Worm (Caenorhabditis elegans) whole organism, late embryonic: Measurements from ENCODE around the gene dhs-15.

ENCODE experiments used
- ceh-14 ChIP-seq: sonication (generic microtip); optimal IDR thresholded peaks from 2 replicates; lab custom pipeline; 2016; ENCODE audit warnings: missing genotype, missing genetic modification characterization, missing compliant biosample characterization
- ceh-24 ChIP-seq: sonication (generic microtip); optimal IDR thresholded peaks from 2 replicates; lab custom pipeline; 2016; ENCODE audit warnings: mild to moderate bottlenecking, missing genetic modification characterization, missing compliant biosample characterization
- ceh-9 ChIP-seq: sonication (generic microtip); optimal IDR thresholded peaks from 2 replicates; lab custom pipeline; 2016; ENCODE audit warnings: mild to moderate bottlenecking, missing genetic modification characterization, inconsistent platforms, missing compliant biosample characterization
- hlh-13 ChIP-seq: fragments of 200-800 bp; sonication (Bioruptor generic); optimal IDR thresholded peaks from 2 replicates; lab custom pipeline; 2018; ENCODE audit warnings: mild to moderate bottlenecking, missing genetic modification characterization, missing compliant biosample characterization
- pha-4 ChIP-seq: fragments of 150-350 bp; optimal IDR thresholded peaks from 2 replicates; lab custom pipeline; 2018; ENCODE audit warnings: missing biosample characterization, missing genetic modification reagents, missing genetic modification characterization
- pqm-1 ChIP-seq: sonication (generic microtip); optimal IDR thresholded peaks from 2 replicates; lab custom pipeline; 2016; ENCODE audit warnings: missing genetic modification characterization, missing compliant biosample characterization
- ref-2 ChIP-seq: sonication (generic microtip); optimal IDR thresholded peaks from 2 replicates; lab custom pipeline; 2016; ENCODE audit warnings: missing genetic modification characterization, missing compliant biosample characterization
- rnt-1 ChIP-seq: sonication (generic microtip); optimal IDR thresholded peaks from 2 replicates; lab custom pipeline; 2016; ENCODE audit warnings: missing genetic modification characterization, missing compliant biosample characterization
- sdc-2 ChIP-seq: sonication (generic microtip); optimal IDR thresholded peaks from 2 replicates; lab custom pipeline; 2016; ENCODE audit warnings: missing genotype, missing genetic modification characterization, missing compliant biosample characterization
- sox-2 ChIP-seq: fragments of 200-800 bp; sonication (Bioruptor generic); IDR thresholded peaks from 2 replicates; pipeline ENCODE4 v1.3.6; 2022; ENCODE audit warnings: missing genetic modification reagents, missing genetic modification characterization, missing compliant biosample characterization
- sox-4 ChIP-seq: sonication (generic microtip); optimal IDR thresholded peaks from 2 replicates; lab custom pipeline; 2017; ENCODE audit warnings: mild to moderate bottlenecking, missing genetic modification characterization, inconsistent platforms, missing compliant biosample characterization
- tbx-2 ChIP-seq: sonication (generic microtip); optimal IDR thresholded peaks from 2 replicates; lab custom pipeline; 2016; ENCODE audit warnings: missing genetic modification characterization, missing compliant biosample characterization
- ztf-16 ChIP-seq: sonication (generic microtip); optimal IDR thresholded peaks from 2 replicates; lab custom pipeline; 2017; ENCODE audit warnings: missing genetic modification characterization, missing compliant biosample characterization

DNA sequence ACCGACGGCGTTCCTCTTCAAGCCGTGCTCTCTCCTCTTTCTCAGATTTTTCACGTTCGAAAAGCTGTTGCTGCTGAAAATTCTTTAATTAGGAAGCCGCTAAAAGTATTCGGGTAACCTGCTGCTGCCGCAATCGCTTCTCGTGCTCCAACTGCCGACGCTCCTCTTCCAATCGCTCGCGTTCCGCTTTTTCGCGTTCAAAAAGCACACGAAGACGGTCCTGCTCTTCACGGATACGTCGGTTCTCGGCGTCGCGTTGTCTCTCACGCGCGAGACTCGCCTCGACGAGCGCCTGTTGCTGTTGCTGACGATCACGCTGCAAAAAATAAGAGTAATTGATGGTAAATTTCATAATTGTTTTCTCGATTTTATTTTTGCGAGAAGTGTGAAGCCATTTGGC is 31.0 kb upstream of the dhs-15 start:
- TF ChIP-seq sox-4 (tag; lab: Kevin White, UChicago) (no peak), pha-4 (tag; lab: Kevin White, UChicago) (no peak), rnt-1 (tag; lab: Kevin White, UChicago) (no peak), sdc-2 (no peak), ceh-9 (tag; lab: Kevin White, UChicago) (no peak), tbx-2 (tag; lab: Kevin White, UChicago) (no peak), pqm-1 (tag; lab: Kevin White, UChicago) (no peak), ref-2 (no peak), sox-2 (GFP tag; lab: Robert Waterston, UW) (no peak), hlh-13 (GFP tag; lab: Kevin White, UChicago) (no peak), ztf-16 (tag; lab: Kevin White, UChicago) (no peak), ceh-24 (no peak), ceh-14 (tag; lab: Kevin White, UChicago) (no peak)
